Worm (Caenorhabditis elegans): ENCODE results near the gene nhr-135.

nhr-135 gene

DNA sequence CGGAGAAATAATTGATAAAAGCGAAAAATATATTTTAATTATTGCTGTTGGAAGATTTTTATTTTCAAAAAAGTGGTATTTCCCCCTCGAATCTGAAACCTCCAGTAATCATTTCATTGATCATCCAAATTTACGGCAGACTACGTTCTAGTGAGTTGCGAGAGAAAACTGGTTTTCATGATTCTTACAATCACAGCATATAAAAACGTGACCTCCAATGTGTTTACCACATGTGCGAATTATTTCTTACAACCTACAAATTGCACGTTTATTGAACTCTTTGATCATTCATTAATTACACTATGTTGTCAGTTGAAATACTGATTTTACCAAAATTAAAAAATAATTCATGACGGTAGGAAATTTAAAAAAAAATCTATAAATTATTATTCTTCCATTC lies 4.4 kb downstream of the nhr-135 start (continued):
- TF ChIP-seq dmd-8 (GFP tag; IDR thresholded peaks at IDR 0.05): no peak
- no peak for TF ChIP-seq ceh-32 (tag; optimal IDR thresholded peaks at IDR 0.05; ENCODE audit: poor library complexity)
- TF ChIP-seq mep-1 (tag; optimal IDR thresholded peaks at IDR 0.05): peak; percentile 40
- TF ChIP-seq dmd-9 (GFP tag; IDR thresholded peaks at IDR 0.05): no peak
- no peak for TF ChIP-seq F44E2.7 (GFP tag; IDR thresholded peaks at IDR 0.05)
- TF ChIP-seq daf-16 (GFP tag; optimal IDR thresholded peaks at IDR 0.05): no peak
- peak; percentile 24 for TF ChIP-seq daf-16 (tag; optimal IDR thresholded peaks at IDR 0.05)
- TF ChIP-seq jun-1 (tag; optimal IDR thresholded peaks at IDR 0.05): no peak
- peak; percentile 58 for TF ChIP-seq nhr-102 (tag; optimal IDR thresholded peaks at IDR 0.05)
- TF ChIP-seq nhr-77 (tag; optimal IDR thresholded peaks at IDR 0.05): peak; percentile 61
- TF ChIP-seq php-3 (GFP tag; IDR thresholded peaks at IDR 0.05): no peak
- TF ChIP-seq saeg-2 (GFP tag; IDR thresholded peaks at IDR 0.05): no peak

DNA sequence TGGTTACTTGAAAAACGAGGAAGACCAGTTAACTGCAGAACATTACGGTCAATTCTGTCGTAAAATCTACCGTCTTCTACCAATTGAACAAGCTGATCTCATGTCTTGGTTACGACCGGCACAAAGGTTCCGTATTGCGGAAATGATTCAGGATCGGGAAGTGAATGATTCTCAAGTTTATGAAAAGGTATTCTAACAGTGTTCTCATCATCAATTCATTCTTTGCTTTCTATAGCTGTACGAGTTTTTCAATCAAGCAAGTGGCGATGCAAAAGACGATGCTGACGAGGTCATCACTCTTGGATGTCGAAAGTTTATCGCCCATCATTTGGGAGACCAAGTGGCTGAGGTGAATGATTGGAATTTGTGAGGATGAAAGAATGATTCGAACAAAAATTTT lies 6.2 kb downstream of the nhr-135 start:
- peak in 1 of 2 experiments; percentile 95 for TF ChIP-seq unc-62 (GFP tag; optimal IDR thresholded peaks at IDR 0.05 in 1 of 2)
- no peak for TF ChIP-seq unc-62 (tag; optimal IDR thresholded peaks at IDR 0.05)
- TF ChIP-seq hif-1 (tag; optimal IDR thresholded peaks at IDR 0.05): no peak
- TF ChIP-seq madf-5 (GFP tag; IDR thresholded peaks at IDR 0.05): no peak

DNA sequence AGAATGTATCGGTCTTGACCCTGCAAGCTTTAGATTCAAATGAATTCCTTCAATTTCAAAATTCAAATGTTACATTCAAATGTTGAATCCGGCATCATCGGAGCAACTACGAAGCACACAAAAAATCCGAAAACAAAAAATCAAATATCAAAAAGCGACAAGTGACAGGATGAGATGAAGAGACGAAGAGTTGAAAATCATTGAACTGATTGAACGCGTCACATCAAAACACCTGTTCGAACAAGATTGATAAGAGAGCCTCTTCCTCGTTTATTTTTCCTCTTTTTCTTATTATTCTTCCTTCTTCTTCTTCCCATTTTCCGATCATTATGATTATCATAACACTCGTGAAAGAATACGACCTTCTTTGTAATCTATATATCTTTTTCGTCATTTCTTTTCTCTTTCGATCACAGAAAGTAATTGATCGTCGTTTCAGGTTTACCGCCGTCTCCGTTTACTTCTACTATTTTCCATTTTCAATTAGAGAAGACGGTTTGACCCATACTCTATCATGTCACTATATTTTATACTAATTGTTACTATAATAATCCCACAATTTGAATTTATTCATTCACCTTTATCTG lies 8.0 kb downstream of the nhr-135 start, which contains the start of gene VC5.2:
TSS of gene VC5.2 (plus strand) at position 439 of the 587 bp plus-strand sequence.
- no peak for TF ChIP-seq nhr-6 (tag; optimal IDR thresholded peaks at IDR 0.05)
- no peak for TF ChIP-seq zfp-2 (tag; optimal IDR thresholded peaks at IDR 0.05)
- 0 out of 2 replicates have a peak, but pooled peaks have one; percentile 23 for TF ChIP-seq ceh-20 (GFP tag; IDR thresholded peaks at IDR 0.05)
- peak; percentile 8 for TF ChIP-seq hlh-30 (tag; optimal IDR thresholded peaks at IDR 0.05; ENCODE audit: insufficient read depth)
- peak; percentile 75 for TF ChIP-seq nhr-28 (tag; optimal IDR thresholded peaks at IDR 0.05)
- no peak for TF ChIP-seq sdz-12 (GFP tag; optimal IDR thresholded peaks at IDR 0.05)
- peak; percentile 34 for TF ChIP-seq hlh-11 (tag; optimal IDR thresholded peaks at IDR 0.05)
- TF ChIP-seq daf-19 (GFP tag; conservative IDR thresholded peaks at IDR 0.05): no peak
- peak in 1 of 2 experiments; percentile 75 for TF ChIP-seq unc-62 (GFP tag; optimal IDR thresholded peaks at IDR 0.05 in 1 of 2)
- TF ChIP-seq unc-62 (tag; optimal IDR thresholded peaks at IDR 0.05): no peak
- TF ChIP-seq T26A8.4 (GFP tag; IDR thresholded peaks at IDR 0.05): no peak
- TF ChIP-seq nhr-77 (tag; optimal IDR thresholded peaks at IDR 0.05): peak; percentile 11
- TF ChIP-seq daf-16 (GFP tag; optimal IDR thresholded peaks at IDR 0.05): peak in 1 of 2 experiments; percentile 41
- no peak for TF ChIP-seq daf-16 (tag; optimal IDR thresholded peaks at IDR 0.05)
- TF ChIP-seq lsy-2 (tag; optimal IDR thresholded peaks at IDR 0.05): no peak
- TF ChIP-seq ceh-28 (tag; optimal IDR thresholded peaks at IDR 0.05): no peak
- no peak for TF ChIP-seq lin-38 (GFP tag; IDR thresholded peaks at IDR 0.05)

DNA sequence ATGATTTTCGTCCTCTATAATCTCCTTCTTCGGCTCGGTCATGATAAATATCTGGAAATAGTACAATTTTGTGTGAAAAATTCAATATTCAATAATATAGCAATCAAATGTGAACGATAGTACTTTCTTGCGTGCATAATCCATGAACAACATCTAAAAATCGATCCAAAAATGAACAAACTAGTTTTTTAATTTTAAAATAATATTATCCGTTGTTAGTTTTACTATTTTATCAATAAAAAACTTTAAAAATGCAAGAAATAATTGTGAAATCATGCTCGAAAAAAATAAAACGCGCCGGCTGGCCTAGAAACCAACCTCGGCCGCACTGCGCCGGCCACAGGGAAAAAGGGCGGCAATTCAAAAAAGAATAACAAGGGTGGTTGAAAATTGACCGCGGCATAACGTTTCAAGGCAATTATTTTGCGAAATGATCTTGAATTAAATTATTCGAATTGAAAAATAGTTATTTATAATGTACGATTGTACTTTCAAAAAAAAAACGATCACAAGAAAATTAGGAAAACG lies 8.9 kb downstream of the nhr-135 start, which contains the start of gene mys-1:
TSS of gene mys-1 (minus strand) at position 51 of the 528 bp plus-strand sequence.
- no peak for TF ChIP-seq vab-7 (GFP tag; IDR thresholded peaks at IDR 0.05)
- no peak for TF ChIP-seq tag-97 (GFP tag; IDR thresholded peaks at IDR 0.05)
- TF ChIP-seq zfp-3 (GFP tag; conservative IDR thresholded peaks at IDR 0.05): no peak
- TF ChIP-seq F26F4.8 (GFP tag; conservative IDR thresholded peaks at IDR 0.05): no peak
- peak; percentile 93 for TF ChIP-seq dpl-1 (GFP tag; optimal IDR thresholded peaks at IDR 0.05)
- peak; percentile 66; the same call in 1 of the 2 replicates for TF ChIP-seq ZK337.2 (GFP tag; IDR thresholded peaks at IDR 0.05)
- TF ChIP-seq duxl-1 (tag; optimal IDR thresholded peaks at IDR 0.05; ENCODE audit: poor library complexity): peak; percentile 76
- no peak for TF ChIP-seq daf-16 (GFP tag; optimal IDR thresholded peaks at IDR 0.05)
- TF ChIP-seq daf-16 (tag; optimal IDR thresholded peaks at IDR 0.05): peak; percentile 10
- no peak for TF ChIP-seq lin-29 (GFP tag; IDR thresholded peaks at IDR 0.05)
- peak; percentile 30 for TF ChIP-seq rbr-2 (tag; optimal IDR thresholded peaks at IDR 0.05)
- TF ChIP-seq egl-43 (GFP tag; IDR thresholded peaks at IDR 0.05): no peak
- TF ChIP-seq dve-1 (tag; optimal IDR thresholded peaks at IDR 0.05; ENCODE audit: insufficient read depth): peak; percentile 10
- peak in 1 of 2 experiments; percentile 67 for TF ChIP-seq lsy-2 (tag; optimal IDR thresholded peaks at IDR 0.05)
- TF ChIP-seq F37D6.2 (tag; optimal IDR thresholded peaks at IDR 0.05): no peak
- TF ChIP-seq mep-1 (tag; optimal IDR thresholded peaks at IDR 0.05): peak; percentile 18
- TF ChIP-seq nhr-102 (tag; optimal IDR thresholded peaks at IDR 0.05): peak; percentile 34
- peak; percentile 29 for TF ChIP-seq hlh-30 (tag; optimal IDR thresholded peaks at IDR 0.05; ENCODE audit: insufficient read depth)
- TF ChIP-seq mes-2 (tag; optimal IDR thresholded peaks at IDR 0.05; ENCODE audit: poor library complexity, severe bottlenecking): peak; percentile 98
- peak in 1 of 2 experiments; percentile 69 for TF ChIP-seq hif-1 (tag; optimal IDR thresholded peaks at IDR 0.05)
- peak; percentile 46 for TF ChIP-seq lin-38 (GFP tag; IDR thresholded peaks at IDR 0.05)
- TF ChIP-seq unc-130 (GFP tag; optimal IDR thresholded peaks at IDR 0.05): peak; percentile 76
- no peak for TF ChIP-seq hlh-11 (tag; optimal IDR thresholded peaks at IDR 0.05)
- TF ChIP-seq dmd-9 (GFP tag; IDR thresholded peaks at IDR 0.05): peak; percentile 66; the same call in 1 of the 2 replicates
